Fruit fly (Drosophila melanogaster): ENCODE measurements around the gene Atg4a.
A peak's percentile ranks its signal among the peaks of the same experiment; 100 is the strongest.

Gene Atg4a

DNA sequence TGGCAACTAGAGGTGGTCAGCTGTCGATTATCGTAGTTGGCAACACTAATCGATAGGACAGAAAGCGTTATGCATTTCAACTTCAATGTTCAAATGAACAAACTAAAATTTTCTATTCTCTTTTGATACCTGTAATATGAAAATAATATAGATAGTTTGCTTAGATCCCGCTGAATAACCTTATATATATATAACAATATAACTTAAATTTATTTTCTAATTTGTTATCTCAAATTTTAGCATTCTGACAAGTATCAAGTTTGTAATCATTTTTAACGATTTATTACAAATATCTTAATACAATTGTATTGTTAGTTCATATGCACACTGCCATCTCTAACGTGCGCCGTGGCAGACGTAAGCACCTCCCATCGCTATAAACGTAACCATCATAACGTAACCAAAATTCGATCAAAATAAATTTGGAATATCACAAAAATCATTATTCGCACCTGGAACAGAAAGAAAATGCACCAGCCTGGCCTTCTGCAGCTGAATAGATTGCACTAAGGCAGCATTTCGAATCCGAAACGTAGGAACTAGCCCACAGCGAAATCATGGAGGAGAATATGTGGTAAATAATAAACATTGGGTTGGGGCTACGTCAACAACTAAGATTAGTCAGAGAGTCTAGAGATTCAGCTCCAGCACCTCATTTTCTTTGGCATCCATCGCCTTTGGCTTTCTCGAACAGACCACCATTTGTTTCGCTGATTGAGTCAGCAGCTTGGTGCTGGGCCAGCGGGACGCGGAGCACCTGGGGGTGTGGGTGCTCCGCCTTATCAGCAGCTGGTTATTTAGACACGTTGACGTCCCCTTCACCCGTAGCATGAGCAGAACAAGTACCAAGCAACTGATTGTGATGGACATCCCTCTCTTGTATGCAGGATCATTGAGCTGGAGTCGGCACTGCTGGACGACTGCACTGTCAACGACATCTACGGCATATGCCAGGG is 48.5 kb downstream of the Atg4a start, which contains the start of the genes Pino and TBC1D23 (continued):
- TF ChIP-seq lab (GFP tag; optimal IDR thresholded peaks at IDR 0.05) (peak; percentile 67), Dad (GFP tag; optimal IDR thresholded peaks at IDR 0.05) (no peak), sc (optimal IDR thresholded peaks at IDR 0.05) (no peak), sc (GFP tag; optimal IDR thresholded peaks at IDR 0.05) (peak; percentile 48), phol (tag; optimal IDR thresholded peaks at IDR 0.05) (peak; percentile 80), vvl (GFP tag; IDR thresholded peaks at IDR 0.05) (peak; percentile 70; the same call in 1 of the 2 replicates), CG34422 (GFP tag; IDR thresholded peaks at IDR 0.05) (peak; percentile 37; the same call in 2 of the 3 replicates), crc (GFP tag; optimal IDR thresholded peaks at IDR 0.05) (no peak), fd64A (GFP tag; optimal IDR thresholded peaks at IDR 0.05) (no peak), eve (GFP tag; optimal IDR thresholded peaks at IDR 0.05) (no peak), bcd (GFP tag; optimal IDR thresholded peaks at IDR 0.05) (peak; percentile 72), Elba2 (GFP tag; optimal IDR thresholded peaks at IDR 0.05) (peak; percentile 12), CG8924 (tag; optimal IDR thresholded peaks at IDR 0.05) (peak; percentile 80), MBD-R2 (GFP tag; IDR thresholded peaks at IDR 0.05) (peak; percentile 26; the same call in 1 of the 2 replicates), CG33213 (GFP tag; optimal IDR thresholded peaks at IDR 0.05) (peak; percentile 14), Abd-B (GFP tag; optimal IDR thresholded peaks at IDR 0.05) (peak; percentile 74), crp (GFP tag; optimal IDR thresholded peaks at IDR 0.05) (no peak), ERR (GFP tag; optimal IDR thresholded peaks at IDR 0.05) (no peak), psq (GFP tag; optimal IDR thresholded peaks at IDR 0.05) (peak; percentile 45), Atf6 (GFP tag; IDR thresholded peaks at IDR 0.05) (0 out of 2 replicates have a peak, but pooled peaks have one; percentile 41), ase (GFP tag; IDR thresholded peaks at IDR 0.05) (no peak), pzg (GFP tag; optimal IDR thresholded peaks at IDR 0.05) (peak; percentile 39), zf30C (GFP tag; optimal IDR thresholded peaks at IDR 0.05) (no peak), CG12391 (tag; optimal IDR thresholded peaks at IDR 0.05) (peak; percentile 88), Stat92E (GFP tag; optimal IDR thresholded peaks at IDR 0.05) (no peak), salm (tag; optimal IDR thresholded peaks at IDR 0.05) (no peak), HLHmδ (GFP tag; optimal IDR thresholded peaks at IDR 0.05) (no peak), CG8290 (GFP tag; optimal IDR thresholded peaks at IDR 0.05) (no peak), CG8290 (tag; optimal IDR thresholded peaks at IDR 0.05) (peak in 1 of 2 experiments; percentile 58), CG4707 (GFP tag; optimal IDR thresholded peaks at IDR 0.05) (no peak), CG32767 (GFP tag; IDR thresholded peaks at IDR 0.05) (no peak; the same call in 1 of the 2 replicates), B-H2 (GFP tag; optimal IDR thresholded peaks at IDR 0.05) (peak; percentile 57), Oaz (GFP tag; IDR thresholded peaks at IDR 0.05) (peak; percentile 46; the same call in 1 of the 2 replicates), CG16779 (GFP tag; IDR thresholded peaks at IDR 0.05) (no peak), sisA (GFP tag; IDR thresholded peaks at IDR 0.05) (peak; percentile 59), NC2β (GFP tag; optimal IDR thresholded peaks at IDR 0.05) (no peak), CoRest (tag; optimal IDR thresholded peaks at IDR 0.05) (peak; percentile 88), H2.0 (GFP tag; IDR thresholded peaks at IDR 0.05) (peak; percentile 68), Tbp (GFP tag; optimal IDR thresholded peaks at IDR 0.05) (no peak), her (GFP tag; optimal IDR thresholded peaks at IDR 0.05) (no peak), GATAe (GFP tag; conservative IDR thresholded peaks at IDR 0.05) (0 out of 2 replicates have a peak, but pooled peaks have one; percentile 18), CG43689 (GFP tag; IDR thresholded peaks at IDR 0.05) (no peak), ato (GFP tag; IDR thresholded peaks at IDR 0.05; ENCODE audit: partially characterized antibody) (no peak), Hsf (GFP tag; optimal IDR thresholded peaks at IDR 0.05) (peak; percentile 36), dmrt99B (tag; optimal IDR thresholded peaks at IDR 0.05) (peak; percentile 65), CG3407 (GFP tag; optimal IDR thresholded peaks at IDR 0.05) (peak; percentile 2), CG6272 (GFP tag; IDR thresholded peaks at IDR 0.05) (peak; percentile 65), CG9817 (tag; optimal IDR thresholded peaks at IDR 0.05) (peak; percentile 77)

All from whole organism, embryonic.